Fruit fly (Drosophila melanogaster) whole organism, embryonic: ENCODE data around the gene SdhC.

Experiments
- ATbp ChIP-seq: fragments of 200-800 bp; sonication (Bioruptor generic); optimal IDR thresholded peaks from 2 replicates; lab custom pipeline; 2017; ENCODE audit warnings: missing biosample characterization, mild to moderate bottlenecking, missing genetic modification characterization, missing genetic modification reagents
- Atf3 ChIP-seq: fragments of 200-800 bp; sonication (Bioruptor generic); optimal IDR thresholded peaks from 3 replicates; lab custom pipeline; 2016; ENCODE audit warnings: missing biosample characterization, missing genetic modification characterization
- B-H1 ChIP-seq: fragments of 200-800 bp; sonication (Bioruptor generic); IDR thresholded peaks from 3 replicates; pipeline ENCODE4 v1.3.6; 2022; ENCODE audit warnings: missing biosample characterization, missing genetic modification characterization
- B-H2 ChIP-seq: fragments of 200-800 bp; sonication (Bioruptor generic); optimal IDR thresholded peaks from 2 replicates; lab custom pipeline; 2018; ENCODE audit warnings: missing biosample characterization, mild to moderate bottlenecking, missing genetic modification characterization
- CG10209 ChIP-seq: fragments of 200-800 bp; sonication (Bioruptor generic); optimal IDR thresholded peaks from 3 replicates; lab custom pipeline; 2017; ENCODE audit warnings: missing biosample characterization, mild to moderate bottlenecking, missing genetic modification characterization, missing genetic modification reagents
- CG10366 ChIP-seq: fragments of 200-800 bp; sonication (Bioruptor generic); IDR thresholded peaks from 2 replicates; pipeline ENCODE4 v1.3.6; 2022; ENCODE audit warnings: missing biosample characterization, missing genetic modification characterization
- CG13123 ChIP-seq: fragments of 200-800 bp; sonication (Bioruptor generic); optimal IDR thresholded peaks from 2 replicates; lab custom pipeline; 2016; ENCODE audit warnings: missing biosample characterization, missing genetic modification characterization
- CG13894 ChIP-seq: fragments of 200-800 bp; sonication (Bioruptor generic); optimal IDR thresholded peaks from 3 replicates; lab custom pipeline; 2018; ENCODE audit warnings: missing biosample characterization, mild to moderate bottlenecking, missing genetic modification characterization, moderate library complexity
- CG14014 ChIP-seq: fragments of 200-800 bp; sonication (Bioruptor generic); IDR thresholded peaks from 2 replicates; pipeline ENCODE4 v1.3.6; 2022; ENCODE audit warnings: missing biosample characterization, missing genetic modification characterization
- CG14441 ChIP-seq: fragments of 200-800 bp; sonication (Bioruptor generic); IDR thresholded peaks from 2 replicates; pipeline ENCODE4 v1.3.6; 2022; ENCODE audit warnings: missing biosample characterization, missing genetic modification characterization
- CG15269 ChIP-seq: fragments of 200-800 bp; sonication (Bioruptor generic); optimal IDR thresholded peaks from 2 replicates; lab custom pipeline; 2018; ENCODE audit warnings: missing biosample characterization, mild to moderate bottlenecking, missing genetic modification characterization, moderate library complexity
- CG1602 ChIP-seq: fragments of 200-800 bp; sonication (Bioruptor generic); optimal IDR thresholded peaks from 3 replicates; lab custom pipeline; 2016; ENCODE audit warnings: missing biosample characterization, missing genetic modification characterization
- CG1603 ChIP-seq: fragments of 200-800 bp; sonication (Bioruptor generic); optimal IDR thresholded peaks from 2 replicates; lab custom pipeline; 2019; ENCODE audit warnings: missing biosample characterization, mild to moderate bottlenecking, missing genetic modification characterization, moderate library complexity
- CG16813 ChIP-seq: fragments of 200-800 bp; sonication (Bioruptor generic); IDR thresholded peaks from 3 replicates; pipeline ENCODE4 v1.3.6; 2022; ENCODE audit warnings: missing biosample characterization, missing genetic modification characterization; ENCODE audit not compliant: partially characterized antibody
- CG17328 ChIP-seq: fragments of 200-800 bp; sonication (Bioruptor generic); IDR thresholded peaks from 2 replicates; pipeline ENCODE4 v1.3.6; 2022; ENCODE audit warnings: missing biosample characterization, missing genetic modification characterization
- CG1832 ChIP-seq: fragments of 200-800 bp; sonication (Bioruptor generic); optimal IDR thresholded peaks from 2 replicates; lab custom pipeline; 2017; ENCODE audit warnings: missing biosample characterization, mild to moderate bottlenecking, missing genetic modification characterization, inconsistent platforms
- CG2116 ChIP-seq: fragments of 200-800 bp; sonication (Bioruptor generic); optimal IDR thresholded peaks from 3 replicates; lab custom pipeline; 2018; ENCODE audit warnings: missing biosample characterization, mild to moderate bottlenecking, missing genetic modification characterization
- CG2202 ChIP-seq: fragments of 200-800 bp; sonication (Bioruptor generic); optimal IDR thresholded peaks from 2 replicates; lab custom pipeline; 2018; ENCODE audit warnings: missing biosample characterization, mild to moderate bottlenecking, missing genetic modification characterization
- CG30403 ChIP-seq: fragments of 200-800 bp; sonication (Bioruptor generic); optimal IDR thresholded peaks from 3 replicates; lab custom pipeline; 2016; ENCODE audit warnings: missing biosample characterization, missing genetic modification characterization
- CG31365 ChIP-seq: fragments of 200-800 bp; sonication (Bioruptor generic); optimal IDR thresholded peaks from 2 replicates; lab custom pipeline; 2018; ENCODE audit warnings: missing biosample characterization, mild to moderate bottlenecking, missing genetic modification characterization
- CG34376 ChIP-seq: fragments of 200-800 bp; sonication (Bioruptor generic); optimal IDR thresholded peaks from 2 replicates; lab custom pipeline; 2018; ENCODE audit warnings: missing biosample characterization, mild to moderate bottlenecking, missing genetic modification characterization
- CG7357 ChIP-seq: fragments of 200-800 bp; sonication (Bioruptor generic); IDR thresholded peaks from 3 replicates; pipeline ENCODE4 v1.3.6; 2022; ENCODE audit warnings: missing biosample characterization, missing genetic modification characterization
- CG9817 ChIP-seq: fragments of 200-800 bp; sonication (Bioruptor generic); optimal IDR thresholded peaks from 2 replicates; lab custom pipeline; 2018; ENCODE audit warnings: missing biosample characterization, mild to moderate bottlenecking, missing genetic modification characterization, moderate library complexity
- Camta ChIP-seq: fragments of 200-800 bp; sonication (Bioruptor generic); optimal IDR thresholded peaks from 2 replicates; lab custom pipeline; 2016; ENCODE audit warnings: missing biosample characterization, missing genetic modification characterization
- D ChIP-seq, 2 experiments: fragments of 200-800 bp in 1 of 2; fragments of >200 bp in 1 of 2; sonication (Bioruptor generic) in 1 of 2; optimal IDR thresholded peaks; 2 replicates in 1 of 2; 3 replicates in 1 of 2; lab custom pipeline; 2017; ENCODE audit warnings: mild to moderate bottlenecking in 1 of 2, missing biosample characterization in 1 of 2, missing genetic modification characterization in 1 of 2, missing genetic modification reagents in 1 of 2
- Dip3 ChIP-seq: fragments of 200-800 bp; sonication (Bioruptor generic); optimal IDR thresholded peaks from 3 replicates; lab custom pipeline; 2016; ENCODE audit warnings: missing biosample characterization, missing genetic modification characterization
- Ets97D ChIP-seq: fragments of 200-800 bp; sonication (Bioruptor generic); optimal IDR thresholded peaks from 3 replicates; lab custom pipeline; 2016; ENCODE audit warnings: missing biosample characterization, missing genetic modification characterization
- Hey ChIP-seq: fragments of 200-800 bp; sonication (Bioruptor generic); optimal IDR thresholded peaks from 3 replicates; lab custom pipeline; 2018; ENCODE audit warnings: missing biosample characterization, mild to moderate bottlenecking, missing genetic modification characterization
- Kr ChIP-seq: fragments of 200-800 bp; sonication (Bioruptor generic); optimal IDR thresholded peaks from 2 replicates; lab custom pipeline; 2017; ENCODE audit warnings: missing biosample characterization, mild to moderate bottlenecking, missing genetic modification characterization
- MESR4 ChIP-seq: fragments of 200-800 bp; sonication (Bioruptor generic); optimal IDR thresholded peaks from 2 replicates; lab custom pipeline; 2018; ENCODE audit warnings: missing biosample characterization, mild to moderate bottlenecking, missing genetic modification characterization, moderate library complexity
- Nf-YA ChIP-seq: fragments of 200-800 bp; sonication (Bioruptor generic); IDR thresholded peaks from 2 replicates; pipeline ENCODE4 v1.3.6; 2022; ENCODE audit warnings: missing biosample characterization, missing genetic modification characterization
- Spps ChIP-seq: fragments of 200-800 bp; sonication (Bioruptor generic); optimal IDR thresholded peaks from 2 replicates; lab custom pipeline; 2018; ENCODE audit warnings: missing biosample characterization, mild to moderate bottlenecking, missing genetic modification characterization
- caup ChIP-seq: fragments of 200-800 bp; sonication (Bioruptor generic); optimal IDR thresholded peaks from 3 replicates; lab custom pipeline; 2017; ENCODE audit warnings: missing biosample characterization, mild to moderate bottlenecking, missing genetic modification characterization, moderate library complexity; ENCODE audit not compliant: severe bottlenecking
- cg ChIP-seq: fragments of 200-800 bp; sonication (Bioruptor generic); optimal IDR thresholded peaks from 3 replicates; lab custom pipeline; 2019; ENCODE audit warnings: missing biosample characterization, mild to moderate bottlenecking, missing genetic modification characterization, moderate library complexity
- corto ChIP-seq: fragments of 200-800 bp; sonication (Bioruptor generic); optimal IDR thresholded peaks from 2 replicates; lab custom pipeline; 2016; ENCODE audit warnings: missing biosample characterization, mild to moderate bottlenecking, missing genetic modification characterization, moderate library complexity
- eyg ChIP-seq: fragments of 200-800 bp; sonication (Bioruptor generic); optimal IDR thresholded peaks from 3 replicates; lab custom pipeline; 2016; ENCODE audit warnings: missing biosample characterization, missing genetic modification characterization
- jing ChIP-seq: fragments of 200-800 bp; sonication (Bioruptor generic); optimal IDR thresholded peaks from 2 replicates; lab custom pipeline; 2018; ENCODE audit warnings: missing biosample characterization, mild to moderate bottlenecking, missing genetic modification characterization
- jumu ChIP-seq: fragments of 200-800 bp; sonication (Bioruptor generic); optimal IDR thresholded peaks from 3 replicates; lab custom pipeline; 2016; ENCODE audit warnings: missing biosample characterization, missing genetic modification characterization
- lilli ChIP-seq: fragments of 200-800 bp; sonication (Bioruptor generic); optimal IDR thresholded peaks from 3 replicates; lab custom pipeline; 2016; ENCODE audit warnings: missing biosample characterization, missing genetic modification characterization
- lmd ChIP-seq: fragments of 200-800 bp; sonication (Bioruptor generic); IDR thresholded peaks from 2 replicates; pipeline ENCODE4 v1.3.6; 2022; ENCODE audit warnings: missing biosample characterization, missing genetic modification characterization
- nerfin-1 ChIP-seq: fragments of 200-800 bp; sonication (Bioruptor generic); optimal IDR thresholded peaks from 3 replicates; lab custom pipeline; 2019; ENCODE audit warnings: missing biosample characterization, mild to moderate bottlenecking, missing genetic modification characterization, moderate library complexity
- pros ChIP-seq: fragments of 200-800 bp; sonication (Bioruptor generic); optimal IDR thresholded peaks from 3 replicates; lab custom pipeline; 2019; ENCODE audit warnings: missing biosample characterization, mild to moderate bottlenecking, missing genetic modification characterization, moderate library complexity
- sc ChIP-seq, 3 experiments: fragments of >200 bp in 2 of 3; fragments of 200-800 bp in 1 of 3; sonication (Bioruptor generic) in 1 of 3; optimal IDR thresholded peaks; 2 replicates in 2 of 3; 3 replicates in 1 of 3; lab custom pipeline; 2017; ENCODE audit warnings: mild to moderate bottlenecking in 1 of 3, missing biosample characterization in 1 of 3, missing genetic modification characterization in 1 of 3, missing genetic modification reagents in 1 of 3
- sd ChIP-seq: fragments of 200-800 bp; sonication (Bioruptor generic); optimal IDR thresholded peaks from 3 replicates; lab custom pipeline; 2018; ENCODE audit warnings: missing biosample characterization, mild to moderate bottlenecking, missing genetic modification characterization, moderate library complexity
- shn ChIP-seq: fragments of 200-800 bp; sonication (Bioruptor generic); optimal IDR thresholded peaks from 3 replicates; lab custom pipeline; 2016; ENCODE audit warnings: missing biosample characterization, missing genetic modification characterization
- ssp ChIP-seq: fragments of 200-800 bp; sonication (Bioruptor generic); IDR thresholded peaks from 2 replicates; pipeline ENCODE4 v1.3.6; 2022; ENCODE audit warnings: missing biosample characterization, missing genetic modification characterization
- tap ChIP-seq: fragments of 200-800 bp; optimal IDR thresholded peaks from 3 replicates; lab custom pipeline; 2019; ENCODE audit warnings: missing biosample characterization, mild to moderate bottlenecking, missing genetic modification characterization, moderate library complexity
- tup ChIP-seq: fragments of 200-800 bp; sonication (Bioruptor generic); optimal IDR thresholded peaks from 2 replicates; lab custom pipeline; 2016; ENCODE audit warnings: missing biosample characterization, mild to moderate bottlenecking, missing genetic modification characterization, moderate library complexity
- zfh2 ChIP-seq: fragments of 200-800 bp; sonication (Bioruptor generic); optimal IDR thresholded peaks from 2 replicates; lab custom pipeline; 2016; ENCODE audit warnings: missing biosample characterization, missing genetic modification characterization

The SdhC gene

dm6 chr3R:11214449-11214950 lies 4.9 kb upstream of the SdhC start, which contains the start of gene ZnT86D (continued):
- TF ChIP-seq caup (GFP tag; lab: Kevin White, UChicago) (peak; percentile 50), zfh2 (GFP tag; lab: Kevin White, UChicago) (peak; percentile 72), Dip3 (GFP tag; lab: Kevin White, UChicago) (peak; percentile 44), ssp (no peak), corto (GFP tag; lab: Kevin White, UChicago) (no peak), CG10209 (peak; percentile 53), CG1603 (tag; lab: Kevin White, UChicago) (peak; percentile 26), eyg (peak; percentile 27), CG30403 (GFP tag; lab: Kevin White, UChicago) (peak; percentile 59), CG15269 (tag; lab: Kevin White, UChicago) (peak; percentile 72), B-H1 (no peak), lmd (peak; percentile 56; the same call in 1 of the 2 replicates), CG34376 (GFP tag; lab: Kevin White, UChicago) (peak; percentile 67), Ets97D (GFP tag; lab: Kevin White, UChicago) (peak; percentile 57), Atf3 (GFP tag; lab: Kevin White, UChicago) (peak; percentile 39), tap (tag; lab: Kevin White, UChicago) (peak; percentile 43), pros (GFP tag; lab: Kevin White, UChicago) (peak; percentile 40), jumu (GFP tag; lab: Kevin White, UChicago) (peak; percentile 53), CG2202 (tag; lab: Kevin White, UChicago) (no peak), CG16813 (GFP tag; lab: Robert Waterston, UW) (no peak), CG31365 (tag; lab: Kevin White, UChicago) (no peak), CG1832 (GFP tag; lab: Kevin White, UChicago) (no peak), D (optimal IDR thresholded peaks at IDR 0.05; lab: Kevin White, UChicago) (no peak), D (GFP tag; optimal IDR thresholded peaks at IDR 0.05; lab: Kevin White, UChicago) (peak; percentile 12), CG13894 (tag; lab: Kevin White, UChicago) (peak; percentile 79), CG2116 (no peak), nerfin-1 (tag; lab: Kevin White, UChicago) (peak; percentile 49), tup (GFP tag; lab: Kevin White, UChicago) (no peak), CG10366 (GFP tag; lab: Robert Waterston, UW) (peak; percentile 30; the same call in 1 of the 2 replicates), CG14014 (GFP tag; lab: Robert Waterston, UW) (0 out of 2 replicates have a peak, but pooled peaks have one; percentile 12), CG1602 (GFP tag; lab: Kevin White, UChicago) (peak; percentile 80), Camta (GFP tag; lab: Kevin White, UChicago) (peak; percentile 35), Spps (tag; lab: Kevin White, UChicago) (no peak), Hey (no peak), MESR4 (GFP tag; lab: Kevin White, UChicago) (peak; percentile 55), CG17328 (GFP tag; lab: Robert Waterston, UW) (no peak), cg (GFP tag; lab: Kevin White, UChicago) (no peak), ATbp (GFP tag; lab: Kevin White, UChicago) (peak; percentile 21), CG14441 (GFP tag; lab: Robert Waterston, UW) (0 out of 2 replicates have a peak, but pooled peaks have one; percentile 23), shn (peak; percentile 69), sc (optimal IDR thresholded peaks at IDR 0.05; lab: Kevin White, UChicago) (no peak), sc (GFP tag; optimal IDR thresholded peaks at IDR 0.05; lab: Kevin White, UChicago) (peak; percentile 3), B-H2 (peak; percentile 70), CG7357 (GFP tag; lab: Robert Waterston, UW) (peak; percentile 24; the same call in 1 of the 3 replicates), sd (tag; lab: Kevin White, UChicago) (peak; percentile 55), CG13123 (GFP tag; lab: Kevin White, UChicago) (peak; percentile 17), jing (GFP tag; lab: Kevin White, UChicago) (no peak), CG9817 (peak; percentile 64), Nf-YA (GFP tag; lab: Robert Waterston, UW) (no peak), Kr (GFP tag; lab: Kevin White, UChicago) (no peak), lilli (GFP tag; lab: Kevin White, UChicago) (peak; percentile 63)
